Worm (Caenorhabditis elegans): Measurements from ENCODE around the gene ZK632.11.

The ZK632.11 gene

DNA sequence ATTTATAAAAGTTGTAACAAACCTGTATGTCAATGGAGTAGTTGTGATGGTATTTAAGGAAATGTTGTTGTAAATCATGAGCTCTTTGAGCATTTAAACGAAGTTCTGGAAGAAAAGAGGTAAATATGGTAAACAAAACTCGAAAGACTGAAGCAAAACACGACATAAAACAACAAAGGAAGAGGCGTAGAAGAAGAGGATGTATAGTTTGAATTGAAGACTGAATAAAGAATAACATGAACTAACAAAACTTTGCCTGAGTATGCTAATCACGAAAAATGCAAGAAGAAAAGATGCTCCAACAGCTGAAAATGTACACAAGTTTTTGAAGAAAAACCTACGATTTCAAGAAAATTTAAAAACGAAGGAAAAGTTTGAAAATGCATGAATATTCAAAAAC lies 43.3 kb downstream of the ZK632.11 start, which contains the start of gene ZK757.1:
ZK757.1 (minus strand) TSS at position 101 of the 400 bp plus-strand sequence.
- TF ChIP-seq ceh-14 (tag; optimal IDR thresholded peaks at IDR 0.05) (no peak), ama-1 (optimal IDR thresholded peaks at IDR 0.05) (no peak), K02D7.2 (tag; optimal IDR thresholded peaks at IDR 0.05) (no peak), tbx-2 (tag; optimal IDR thresholded peaks at IDR 0.05) (no peak), ceh-31 (tag; optimal IDR thresholded peaks at IDR 0.05) (no peak), hlh-15 (tag; optimal IDR thresholded peaks at IDR 0.05) (no peak), ztf-16 (tag; optimal IDR thresholded peaks at IDR 0.05) (no peak), ceh-18 (tag; optimal IDR thresholded peaks at IDR 0.05) (no peak), odd-2 (tag; optimal IDR thresholded peaks at IDR 0.05) (no peak), F13H6.1 (tag; optimal IDR thresholded peaks at IDR 0.05) (no peak), fkh-10 (GFP tag; optimal IDR thresholded peaks at IDR 0.05) (no peak), T23F11.4 (GFP tag; optimal IDR thresholded peaks at IDR 0.05) (no peak), ceh-34 (tag; optimal IDR thresholded peaks at IDR 0.05) (no peak), unc-55 (GFP tag; optimal IDR thresholded peaks at IDR 0.05) (no peak), ets-4 (tag; optimal IDR thresholded peaks at IDR 0.05) (no peak), pros-1 (tag; optimal IDR thresholded peaks at IDR 0.05) (no peak), pqm-1 (tag; optimal IDR thresholded peaks at IDR 0.05) (no peak), sox-4 (tag; optimal IDR thresholded peaks at IDR 0.05) (no peak), npax-4 (tag; optimal IDR thresholded peaks at IDR 0.05) (no peak)

DNA sequence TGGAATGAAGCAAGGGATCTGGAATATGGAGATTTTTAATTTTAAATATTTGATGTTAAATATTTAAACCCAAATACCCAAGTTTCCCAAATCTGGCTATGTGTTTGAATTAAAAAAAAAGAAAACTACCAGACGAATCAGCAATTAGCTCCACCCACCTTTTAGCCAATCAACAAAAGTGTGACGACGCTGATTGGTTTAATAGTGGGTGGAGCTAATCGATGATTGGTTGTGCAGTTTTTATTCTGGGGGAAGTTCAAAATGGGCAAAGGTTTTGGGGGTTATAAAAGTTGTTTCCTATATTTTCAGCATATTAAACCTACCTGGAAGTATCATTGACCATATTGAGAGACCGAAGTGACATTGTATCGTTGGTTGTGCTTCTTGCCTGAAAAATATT lies 46.8 kb downstream of the ZK632.11 start:
- TF ChIP-seq nfya-1 (tag; optimal IDR thresholded peaks at IDR 0.05) (peak; percentile 57), tbx-2 (tag; optimal IDR thresholded peaks at IDR 0.05) (no peak)

DNA sequence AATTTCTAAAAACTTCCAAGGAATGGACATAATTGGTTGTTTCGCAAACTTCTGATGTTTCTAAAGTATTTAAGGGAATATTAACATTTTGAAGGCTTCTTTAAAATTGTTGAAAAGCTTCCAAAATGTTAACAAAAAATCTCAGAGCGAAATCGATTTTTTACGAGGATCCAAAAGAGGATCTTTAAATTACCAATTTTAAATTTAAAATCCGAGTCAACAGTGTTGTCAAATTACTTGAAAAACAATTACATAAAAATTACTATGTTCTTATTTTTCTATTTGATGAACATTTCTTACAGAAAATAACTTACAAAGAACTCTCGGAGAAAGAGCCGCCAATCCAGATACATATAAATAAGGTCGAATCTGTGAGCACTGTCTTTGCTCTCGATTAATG lies 49.2 kb downstream of the ZK632.11 start, which contains the start of gene ZK757.10:
ZK757.10 (plus strand) TSS at position 301 of the 400 bp plus-strand sequence.
- TF ChIP-seq hlh-8 (tag; optimal IDR thresholded peaks at IDR 0.05) (no peak), pqm-1 (tag; optimal IDR thresholded peaks at IDR 0.05) (no peak), ama-1 (optimal IDR thresholded peaks at IDR 0.05) (no peak), eyg-1 (tag; optimal IDR thresholded peaks at IDR 0.05) (no peak), unc-86 (tag; optimal IDR thresholded peaks at IDR 0.05) (no peak), ets-4 (tag; optimal IDR thresholded peaks at IDR 0.05) (no peak), K02D7.2 (tag; optimal IDR thresholded peaks at IDR 0.05) (no peak), fkh-6 (tag; optimal IDR thresholded peaks at IDR 0.05) (no peak), lin-11 (tag; optimal IDR thresholded peaks at IDR 0.05) (no peak), unc-3 (GFP tag; conservative IDR thresholded peaks at IDR 0.05) (no peak), unc-3 (tag; optimal IDR thresholded peaks at IDR 0.05) (no peak), ceh-30 (tag; optimal IDR thresholded peaks at IDR 0.05) (no peak), ceh-24 (tag; optimal IDR thresholded peaks at IDR 0.05) (no peak), Y22D7AL.16 (tag; optimal IDR thresholded peaks at IDR 0.05) (no peak), ahr-1 (tag; optimal IDR thresholded peaks at IDR 0.05) (no peak), ceh-14 (tag; optimal IDR thresholded peaks at IDR 0.05) (no peak), hlh-6 (tag; optimal IDR thresholded peaks at IDR 0.05) (no peak), unc-42 (tag; optimal IDR thresholded peaks at IDR 0.05) (no peak), mec-3 (tag; optimal IDR thresholded peaks at IDR 0.05; ENCODE audit: borderline replicate concordance) (no peak), nhr-232 (tag; optimal IDR thresholded peaks at IDR 0.05) (no peak), fkh-10 (GFP tag; optimal IDR thresholded peaks at IDR 0.05) (no peak)

DNA sequence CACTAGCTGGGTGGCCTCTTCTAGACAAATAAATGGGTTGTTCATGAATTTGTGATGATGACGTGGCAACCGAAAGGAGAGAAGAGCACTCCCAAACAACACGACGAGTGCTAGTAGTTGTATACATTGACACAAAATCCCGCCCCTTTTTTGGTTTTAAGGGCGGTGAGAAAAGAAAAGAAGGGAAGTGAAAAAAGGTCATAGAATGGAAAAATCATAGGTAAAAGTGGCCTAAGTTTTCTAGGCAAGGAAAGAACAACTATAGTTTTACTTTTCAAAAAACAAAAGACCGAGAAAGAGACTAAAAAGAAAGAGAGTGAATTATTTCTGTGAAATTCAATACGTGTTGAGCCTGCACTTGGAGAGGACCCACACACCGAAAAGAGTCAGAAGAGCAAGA lies 51.1 kb downstream of the ZK632.11 start, which contains the start of gene ZK757.2:
ZK757.2 (minus strand) TSS at position 101 of the 400 bp plus-strand sequence.
- TF ChIP-seq ceh-22 (tag; optimal IDR thresholded peaks at IDR 0.05) (no peak), ceh-34 (tag; optimal IDR thresholded peaks at IDR 0.05) (peak; percentile 57)
